Fruit fly (Drosophila melanogaster): ENCODE results near the gene RluA-2.

- TF ChIP-seq CG8478 (optimal IDR thresholded peaks at IDR 0.05): no peak
- TF ChIP-seq CTCF (optimal IDR thresholded peaks at IDR 0.05): no peak
These were observed 45.9 kb upstream of the RluA-2 start, which contains the start of the genes Bug22 and TfIIB for dm6 chr2L:10430802-10431476.

Data from S2 (cell line).